Worm (Caenorhabditis elegans): Measurements from ENCODE around the gene F40G9.14.

Gene F40G9.14

DNA sequence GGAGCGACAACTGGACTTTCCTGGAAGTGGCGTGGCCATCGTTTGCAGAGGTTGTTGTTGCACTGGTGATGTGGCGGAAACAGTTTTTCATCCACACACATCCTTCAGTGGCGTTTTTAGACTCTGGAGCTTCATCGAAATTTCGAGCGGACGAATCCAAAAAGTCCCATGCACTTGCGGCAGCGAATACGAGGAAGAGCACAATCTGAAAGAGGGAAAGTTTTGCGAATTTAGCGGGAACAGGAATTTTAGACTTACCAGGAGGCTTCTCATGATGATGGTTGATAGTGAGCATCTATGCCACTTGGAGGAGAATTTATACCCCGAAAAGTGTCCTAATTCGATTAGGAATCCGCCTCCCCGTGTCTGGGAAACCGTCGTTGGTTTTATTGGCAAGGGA is at the start of gene F40G9.14:
F40G9.14 (minus strand) TSS at position 101 of the 400 bp plus-strand sequence.
- TF ChIP-seq mab-5 (tag; optimal IDR thresholded peaks at IDR 0.05), result no peak
- no peak for TF ChIP-seq nhr-28 (tag; optimal IDR thresholded peaks at IDR 0.05)
- TF ChIP-seq tbx-8 (GFP tag; optimal IDR thresholded peaks at IDR 0.05), result no peak
- TF ChIP-seq elt-3 (tag; optimal IDR thresholded peaks at IDR 0.05), result no peak
- no peak for TF ChIP-seq unc-39 (tag; optimal IDR thresholded peaks at IDR 0.05)
- no peak for TF ChIP-seq nhr-12 (tag; optimal IDR thresholded peaks at IDR 0.05)
- TF ChIP-seq ceh-43 (GFP tag; optimal IDR thresholded peaks at IDR 0.05), result no peak
- TF ChIP-seq flh-1 (GFP tag; optimal IDR thresholded peaks at IDR 0.05), result no peak
- TF ChIP-seq hlh-1 (tag; optimal IDR thresholded peaks at IDR 0.05), result no peak
- no peak for TF ChIP-seq nhr-237 (tag; optimal IDR thresholded peaks at IDR 0.05)
- TF ChIP-seq unc-120 (tag; optimal IDR thresholded peaks at IDR 0.05; ENCODE audit: poor library complexity, severe bottlenecking), result no peak
- no peak for TF ChIP-seq snpc-4 (tag; optimal IDR thresholded peaks at IDR 0.05)
- TF ChIP-seq ces-1 (GFP tag; optimal IDR thresholded peaks at IDR 0.05), result no peak
- TF ChIP-seq lsy-2 (tag; optimal IDR thresholded peaks at IDR 0.05), result no peak
- no peak for TF ChIP-seq pha-4 (tag; optimal IDR thresholded peaks at IDR 0.05)
- TF ChIP-seq lin-13 (tag; optimal IDR thresholded peaks at IDR 0.05), result no peak
- TF ChIP-seq unc-62 (GFP tag; optimal IDR thresholded peaks at IDR 0.05), result no peak
- TF ChIP-seq M03D4.4 (tag; optimal IDR thresholded peaks at IDR 0.05), result no peak

ce11 chrIII:227033-227432 is 49.4 kb upstream of the F40G9.14 start:
- TF ChIP-seq nhr-28 (tag; optimal IDR thresholded peaks at IDR 0.05), result no peak
- TF ChIP-seq sptf-1 (tag; optimal IDR thresholded peaks at IDR 0.05), result no peak
- no peak for TF ChIP-seq ces-1 (GFP tag; optimal IDR thresholded peaks at IDR 0.05)
- no peak for TF ChIP-seq mab-5 (tag; optimal IDR thresholded peaks at IDR 0.05)
- no peak for TF ChIP-seq lin-13 (tag; optimal IDR thresholded peaks at IDR 0.05)
- no peak for TF ChIP-seq nhr-12 (tag; optimal IDR thresholded peaks at IDR 0.05)
- TF ChIP-seq drap-1 (GFP tag; optimal IDR thresholded peaks at IDR 0.05), result no peak
- no peak for TF ChIP-seq flh-1 (GFP tag; optimal IDR thresholded peaks at IDR 0.05)
- TF ChIP-seq ceh-39 (tag; optimal IDR thresholded peaks at IDR 0.05), result no peak
- no peak for TF ChIP-seq ham-2 (GFP tag; optimal IDR thresholded peaks at IDR 0.05)
- no peak for TF ChIP-seq elt-1 (tag; optimal IDR thresholded peaks at IDR 0.05; ENCODE audit: borderline replicate concordance, insufficient read depth)
- TF ChIP-seq nhr-237 (tag; optimal IDR thresholded peaks at IDR 0.05), result no peak
- TF ChIP-seq hlh-1 (tag; optimal IDR thresholded peaks at IDR 0.05), result no peak
- no peak for TF ChIP-seq blmp-1 (tag; optimal IDR thresholded peaks at IDR 0.05)
- TF ChIP-seq bed-3 (GFP tag; optimal IDR thresholded peaks at IDR 0.05), result no peak
- TF ChIP-seq ceh-43 (GFP tag; optimal IDR thresholded peaks at IDR 0.05), result no peak
- no peak for TF ChIP-seq unc-62 (GFP tag; optimal IDR thresholded peaks at IDR 0.05)
- no peak for TF ChIP-seq lsy-2 (tag; optimal IDR thresholded peaks at IDR 0.05)

DNA sequence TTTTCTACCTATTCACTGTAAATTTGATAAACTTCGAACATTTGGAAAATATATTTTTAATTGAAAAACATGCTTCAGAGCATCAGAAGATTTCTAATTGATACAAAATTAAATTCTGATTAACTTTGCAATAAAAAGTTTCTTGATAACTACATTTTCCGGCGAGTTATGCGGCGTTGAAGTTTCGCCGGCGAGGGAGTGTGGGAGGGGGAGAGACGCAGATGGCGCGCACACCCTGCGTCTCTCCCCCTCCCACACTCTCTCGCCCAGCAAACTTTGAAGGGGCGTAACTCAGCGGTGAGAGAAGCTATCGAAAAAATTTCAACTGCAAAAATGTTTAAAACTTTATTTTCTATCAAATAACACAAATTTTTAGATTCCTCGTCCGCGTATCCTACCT is 44.9 kb upstream of the F40G9.14 start:
- TF ChIP-seq pha-4 (tag; optimal IDR thresholded peaks at IDR 0.05) (no peak), mls-2 (tag; optimal IDR thresholded peaks at IDR 0.05) (no peak), tbx-8 (GFP tag; optimal IDR thresholded peaks at IDR 0.05) (no peak), sptf-1 (tag; optimal IDR thresholded peaks at IDR 0.05) (no peak), bed-3 (GFP tag; optimal IDR thresholded peaks at IDR 0.05) (no peak), M03D4.4 (tag; optimal IDR thresholded peaks at IDR 0.05) (no peak), zip-8 (tag; optimal IDR thresholded peaks at IDR 0.05) (no peak), lin-32 (GFP tag; optimal IDR thresholded peaks at IDR 0.05) (no peak), lsy-2 (tag; optimal IDR thresholded peaks at IDR 0.05) (no peak), ceh-83 (GFP tag; optimal IDR thresholded peaks at IDR 0.05) (no peak), nhr-237 (tag; optimal IDR thresholded peaks at IDR 0.05) (no peak), ham-2 (GFP tag; optimal IDR thresholded peaks at IDR 0.05) (no peak), unc-120 (tag; optimal IDR thresholded peaks at IDR 0.05; ENCODE audit: poor library complexity, severe bottlenecking) (no peak), ces-1 (GFP tag; optimal IDR thresholded peaks at IDR 0.05) (no peak)

ce11 chrIII:220368-220767 is 42.8 kb upstream of the F40G9.14 start:
- TF ChIP-seq nhr-28 (tag; optimal IDR thresholded peaks at IDR 0.05) (no peak), ceh-39 (tag; optimal IDR thresholded peaks at IDR 0.05) (no peak), flh-1 (GFP tag; optimal IDR thresholded peaks at IDR 0.05) (no peak), nhr-12 (tag; optimal IDR thresholded peaks at IDR 0.05) (no peak), nhr-2 (tag; optimal IDR thresholded peaks at IDR 0.05) (no peak), lsy-2 (tag; optimal IDR thresholded peaks at IDR 0.05) (no peak), hlh-1 (tag; optimal IDR thresholded peaks at IDR 0.05) (peak; percentile 75), lin-13 (tag; optimal IDR thresholded peaks at IDR 0.05) (no peak), unc-120 (tag; optimal IDR thresholded peaks at IDR 0.05; ENCODE audit: poor library complexity, severe bottlenecking) (peak; percentile 63), pha-4 (tag; optimal IDR thresholded peaks at IDR 0.05) (no peak), unc-62 (GFP tag; optimal IDR thresholded peaks at IDR 0.05) (no peak), blmp-1 (tag; optimal IDR thresholded peaks at IDR 0.05) (no peak), snpc-4 (tag; optimal IDR thresholded peaks at IDR 0.05) (no peak), ces-1 (GFP tag; optimal IDR thresholded peaks at IDR 0.05) (peak; percentile 57), drap-1 (GFP tag; optimal IDR thresholded peaks at IDR 0.05) (no peak), lin-32 (GFP tag; optimal IDR thresholded peaks at IDR 0.05) (no peak), ham-2 (GFP tag; optimal IDR thresholded peaks at IDR 0.05) (no peak), ztf-11 (tag; optimal IDR thresholded peaks at IDR 0.05) (no peak), unc-39 (tag; optimal IDR thresholded peaks at IDR 0.05) (no peak), tbx-8 (GFP tag; optimal IDR thresholded peaks at IDR 0.05) (no peak), elt-3 (tag; optimal IDR thresholded peaks at IDR 0.05) (no peak), ceh-43 (GFP tag; optimal IDR thresholded peaks at IDR 0.05) (no peak), zip-8 (tag; optimal IDR thresholded peaks at IDR 0.05) (no peak), mab-5 (tag; optimal IDR thresholded peaks at IDR 0.05) (no peak), sptf-1 (tag; optimal IDR thresholded peaks at IDR 0.05) (peak; percentile 32), M03D4.4 (tag; optimal IDR thresholded peaks at IDR 0.05) (no peak), bed-3 (GFP tag; optimal IDR thresholded peaks at IDR 0.05) (no peak), sem-2 (GFP tag; optimal IDR thresholded peaks at IDR 0.05) (no peak), mls-2 (tag; optimal IDR thresholded peaks at IDR 0.05) (no peak), cnd-1 (tag; optimal IDR thresholded peaks at IDR 0.05) (no peak), nhr-76 (tag; optimal IDR thresholded peaks at IDR 0.05) (no peak), ceh-83 (GFP tag; optimal IDR thresholded peaks at IDR 0.05) (no peak), mep-1 (tag; optimal IDR thresholded peaks at IDR 0.05) (no peak), elt-1 (tag; optimal IDR thresholded peaks at IDR 0.05; ENCODE audit: borderline replicate concordance, insufficient read depth) (no peak), nhr-237 (tag; optimal IDR thresholded peaks at IDR 0.05) (no peak)
